Fruit fly (Drosophila melanogaster) whole organism, embryonic: ENCODE data around the gene CG17329.
A peak's percentile ranks its signal among the peaks of the same experiment; 100 is the strongest.

Experiments used
- Abd-B ChIP-seq: fragments of 200-800 bp; sonication (Bioruptor generic); optimal IDR thresholded peaks from 2 replicates; lab custom pipeline; 2018; ENCODE audit warnings: missing biosample characterization, mild to moderate bottlenecking, missing genetic modification characterization, moderate library complexity
- B-H2 ChIP-seq: fragments of 200-800 bp; sonication (Bioruptor generic); optimal IDR thresholded peaks from 2 replicates; lab custom pipeline; 2018; ENCODE audit warnings: missing biosample characterization, mild to moderate bottlenecking, missing genetic modification characterization
- BtbVII ChIP-seq: fragments of 200-800 bp; sonication (Bioruptor generic); optimal IDR thresholded peaks from 3 replicates; lab custom pipeline; 2017; ENCODE audit warnings: missing biosample characterization, mild to moderate bottlenecking, missing genetic modification characterization
- CG10267 ChIP-seq: fragments of 200-800 bp; sonication (Bioruptor generic); optimal IDR thresholded peaks from 2 replicates; lab custom pipeline; 2018; ENCODE audit warnings: missing biosample characterization, mild to moderate bottlenecking, missing genetic modification characterization, moderate library complexity
- CG13296 ChIP-seq: fragments of 200-800 bp; sonication (Bioruptor generic); optimal IDR thresholded peaks from 3 replicates; lab custom pipeline; 2018; ENCODE audit warnings: missing biosample characterization, mild to moderate bottlenecking, missing genetic modification characterization
- CG14667 ChIP-seq: fragments of 200-800 bp; sonication (Bioruptor generic); IDR thresholded peaks from 2 replicates; pipeline ENCODE4 v1.3.6; 2022; ENCODE audit warnings: missing biosample characterization, missing genetic modification characterization
- CG15011 ChIP-seq: fragments of 200-800 bp; sonication (Bioruptor generic); optimal IDR thresholded peaks from 3 replicates; lab custom pipeline; 2018; ENCODE audit warnings: missing biosample characterization, mild to moderate bottlenecking, missing genetic modification characterization
- CG15073 ChIP-seq: fragments of 200-800 bp; sonication (Bioruptor generic); optimal IDR thresholded peaks from 2 replicates; lab custom pipeline; 2016; ENCODE audit warnings: missing biosample characterization, missing genetic modification characterization
- CG15514 ChIP-seq: fragments of 200-800 bp; sonication (Bioruptor generic); optimal IDR thresholded peaks from 3 replicates; lab custom pipeline; 2017; ENCODE audit warnings: missing biosample characterization, missing genetic modification characterization, mild to moderate bottlenecking, moderate library complexity, missing genetic modification reagents
- CG17186 ChIP-seq: fragments of 200-800 bp; sonication (Bioruptor generic); optimal IDR thresholded peaks from 3 replicates; lab custom pipeline; 2017; ENCODE audit warnings: missing biosample characterization, missing genetic modification reagents, missing genetic modification characterization
- CG17328 ChIP-seq: fragments of 200-800 bp; sonication (Bioruptor generic); IDR thresholded peaks from 2 replicates; pipeline ENCODE4 v1.3.6; 2022; ENCODE audit warnings: missing biosample characterization, missing genetic modification characterization
- CG30020 ChIP-seq: fragments of 200-800 bp; optimal IDR thresholded peaks from 2 replicates; lab custom pipeline; 2019; ENCODE audit warnings: missing biosample characterization, mild to moderate bottlenecking, missing genetic modification characterization, moderate library complexity
- CG30403 ChIP-seq: fragments of 200-800 bp; sonication (Bioruptor generic); optimal IDR thresholded peaks from 3 replicates; lab custom pipeline; 2016; ENCODE audit warnings: missing biosample characterization, missing genetic modification characterization
- CG3163 ChIP-seq: fragments of 200-800 bp; sonication (Bioruptor generic); optimal IDR thresholded peaks from 3 replicates; lab custom pipeline; 2016; ENCODE audit warnings: missing biosample characterization, missing genetic modification characterization
- CG34224 ChIP-seq: fragments of 200-800 bp; sonication (Bioruptor generic); IDR thresholded peaks from 3 replicates; pipeline ENCODE4 v1.3.6; 2022; ENCODE audit warnings: missing biosample characterization, missing genetic modification characterization; ENCODE audit not compliant: partially characterized antibody
- CG3726 ChIP-seq: fragments of 200-800 bp; sonication (Bioruptor generic); IDR thresholded peaks from 3 replicates; pipeline ENCODE4, ENCODE4 v1.3.6; 2022; ENCODE audit warnings: missing biosample characterization, missing genetic modification characterization
- CG4820 ChIP-seq: fragments of 200-800 bp; sonication (Bioruptor generic); optimal IDR thresholded peaks from 3 replicates; lab custom pipeline; 2016; ENCODE audit warnings: missing biosample characterization, missing genetic modification characterization
- CG6654 ChIP-seq: fragments of 200-800 bp; sonication (Bioruptor generic); optimal IDR thresholded peaks from 2 replicates; lab custom pipeline; 2017; ENCODE audit warnings: missing biosample characterization, mild to moderate bottlenecking, missing genetic modification characterization
- CG6813 ChIP-seq: fragments of 200-800 bp; sonication (Bioruptor generic); optimal IDR thresholded peaks from 2 replicates; lab custom pipeline; 2017; ENCODE audit warnings: missing biosample characterization, missing genetic modification characterization, mild to moderate bottlenecking, moderate library complexity, missing genetic modification reagents
- CG8281 ChIP-seq: fragments of 200-800 bp; sonication (Bioruptor generic); optimal IDR thresholded peaks from 2 replicates; lab custom pipeline; 2018; ENCODE audit warnings: missing biosample characterization, mild to moderate bottlenecking, missing genetic modification characterization, moderate library complexity
- CG8478 ChIP-seq: fragments of >200 bp; optimal IDR thresholded peaks from 2 replicates; lab custom pipeline; 2018
- CG8765 ChIP-seq: fragments of 200-800 bp; sonication (Bioruptor generic); IDR thresholded peaks from 2 replicates; pipeline ENCODE4 v1.3.6; 2022; ENCODE audit warnings: missing biosample characterization, missing genetic modification characterization
- CG9797 ChIP-seq: fragments of 200-800 bp; sonication (Bioruptor generic); optimal IDR thresholded peaks from 3 replicates; lab custom pipeline; 2018; ENCODE audit warnings: missing biosample characterization, mild to moderate bottlenecking, missing genetic modification characterization
- E2f1 ChIP-seq: fragments of 200-800 bp; sonication (Bioruptor generic); IDR thresholded peaks from 2 replicates; pipeline ENCODE4 v1.3.6; 2022; ENCODE audit warnings: missing biosample characterization, missing genetic modification characterization
- E2f2 ChIP-seq: fragments of 200-800 bp; sonication (Bioruptor generic); IDR thresholded peaks from 2 replicates; pipeline ENCODE4 v1.3.6; 2022; ENCODE audit warnings: missing biosample characterization, missing genetic modification characterization
- Gsc ChIP-seq: fragments of 200-800 bp; sonication (Bioruptor generic); IDR thresholded peaks from 2 replicates; pipeline ENCODE4 v1.3.6; 2022; ENCODE audit warnings: missing biosample characterization, missing genetic modification characterization
- Max ChIP-seq: fragments of 200-800 bp; sonication (Bioruptor generic); optimal IDR thresholded peaks from 2 replicates; lab custom pipeline; 2016; ENCODE audit warnings: missing biosample characterization, mild to moderate bottlenecking, missing genetic modification characterization
- Nf-YC ChIP-seq: fragments of 200-800 bp; optimal IDR thresholded peaks from 3 replicates; lab custom pipeline; 2019; ENCODE audit warnings: missing biosample characterization, mild to moderate bottlenecking, missing genetic modification characterization, moderate library complexity
- Oli ChIP-seq: fragments of 200-800 bp; sonication (Bioruptor generic); optimal IDR thresholded peaks from 2 replicates; lab custom pipeline; 2018; ENCODE audit warnings: missing biosample characterization, mild to moderate bottlenecking, missing genetic modification characterization, moderate library complexity
- Six4 ChIP-seq: fragments of 200-800 bp; sonication (Bioruptor generic); optimal IDR thresholded peaks from 2 replicates; lab custom pipeline; 2016; ENCODE audit warnings: missing biosample characterization, missing genetic modification characterization
- Sox102F ChIP-seq: fragments of 200-800 bp; sonication (Bioruptor generic); optimal IDR thresholded peaks from 2 replicates; lab custom pipeline; 2018; ENCODE audit warnings: missing biosample characterization, mild to moderate bottlenecking, missing genetic modification characterization, moderate library complexity
- Stat92E ChIP-seq, 3 experiments: fragments of >200 bp in 2 of 3; fragments of 200-800 bp in 1 of 3; sonication (Bioruptor generic) in 1 of 3; optimal IDR thresholded peaks; 2 replicates each; lab custom pipeline; 2017 to 2019; ENCODE audit warnings: missing biosample characterization in 3 of 3, missing genetic modification characterization in 3 of 3, mild to moderate bottlenecking in 1 of 3, moderate library complexity in 1 of 3
- amos ChIP-seq: fragments of 200-800 bp; sonication (Bioruptor generic); IDR thresholded peaks from 2 replicates; pipeline ENCODE4 v1.3.6; 2022; ENCODE audit warnings: missing biosample characterization, missing genetic modification characterization; ENCODE audit not compliant: partially characterized antibody
- ap ChIP-seq: fragments of 200-800 bp; sonication (Bioruptor generic); IDR thresholded peaks from 2 replicates; pipeline ENCODE4 v1.3.6; 2022; ENCODE audit warnings: missing biosample characterization, missing genetic modification characterization
- ash1 ChIP-seq: fragments of 200-800 bp; sonication (Bioruptor generic); optimal IDR thresholded peaks from 2 replicates; lab custom pipeline; 2018; ENCODE audit warnings: missing biosample characterization, mild to moderate bottlenecking, missing genetic modification characterization
- btn ChIP-seq: fragments of 200-800 bp; sonication (Bioruptor generic); optimal IDR thresholded peaks from 2 replicates; lab custom pipeline; 2016; ENCODE audit warnings: missing biosample characterization, missing genetic modification characterization
- caup ChIP-seq: fragments of 200-800 bp; sonication (Bioruptor generic); optimal IDR thresholded peaks from 3 replicates; lab custom pipeline; 2017; ENCODE audit warnings: missing biosample characterization, mild to moderate bottlenecking, missing genetic modification characterization, moderate library complexity; ENCODE audit not compliant: severe bottlenecking
- chm ChIP-seq: fragments of 200-800 bp; sonication (Bioruptor generic); IDR thresholded peaks from 2 replicates; pipeline ENCODE4 v1.3.6; 2022; ENCODE audit warnings: missing biosample characterization, missing genetic modification characterization
- dpn ChIP-seq, 2 experiments: fragments of 200-800 bp; sonication (Bioruptor generic); optimal IDR thresholded peaks; 3 replicates each; lab custom pipeline; 2016; ENCODE audit warnings: missing biosample characterization in 2 of 2, missing genetic modification characterization in 2 of 2
- emc ChIP-seq: fragments of 200-800 bp; sonication (Bioruptor generic); optimal IDR thresholded peaks from 2 replicates; lab custom pipeline; 2016; ENCODE audit warnings: missing biosample characterization, missing genetic modification characterization
- peb ChIP-seq: fragments of 200-800 bp; sonication (Bioruptor generic); IDR thresholded peaks from 2 replicates; pipeline ENCODE4 v1.3.6; 2022; ENCODE audit warnings: missing biosample characterization, missing genetic modification characterization
- phol ChIP-seq: fragments of 200-800 bp; sonication (Bioruptor generic); optimal IDR thresholded peaks from 3 replicates; lab custom pipeline; 2018; ENCODE audit warnings: missing biosample characterization, mild to moderate bottlenecking, missing genetic modification characterization, moderate library complexity
- pum ChIP-seq: fragments of 200-800 bp; sonication (Bioruptor generic); optimal IDR thresholded peaks from 2 replicates; lab custom pipeline; 2016; ENCODE audit warnings: missing biosample characterization, missing genetic modification characterization
- seq ChIP-seq: fragments of 200-800 bp; sonication (Bioruptor generic); IDR thresholded peaks from 2 replicates; pipeline ENCODE4 v1.3.6; 2022; ENCODE audit warnings: missing biosample characterization, missing genetic modification characterization
- slp2 ChIP-seq: fragments of 200-800 bp; sonication (Bioruptor generic); optimal IDR thresholded peaks from 2 replicates; lab custom pipeline; 2016; ENCODE audit warnings: missing biosample characterization, missing genetic modification characterization
- sob ChIP-seq: fragments of 200-800 bp; sonication (Bioruptor generic); IDR thresholded peaks from 2 replicates; pipeline ENCODE4 v1.3.6; 2022; ENCODE audit warnings: missing biosample characterization, missing genetic modification characterization
- sqz ChIP-seq: fragments of 200-800 bp; sonication (Bioruptor generic); optimal IDR thresholded peaks from 3 replicates; lab custom pipeline; 2018; ENCODE audit warnings: missing biosample characterization, mild to moderate bottlenecking, missing genetic modification characterization
- sug ChIP-seq: fragments of 200-800 bp; optimal IDR thresholded peaks from 2 replicates; lab custom pipeline; 2019; ENCODE audit warnings: missing biosample characterization, mild to moderate bottlenecking, missing genetic modification characterization, moderate library complexity
- twi ChIP-seq: fragments of 200-800 bp; optimal IDR thresholded peaks from 2 replicates; lab custom pipeline; 2019; ENCODE audit warnings: missing biosample characterization, mild to moderate bottlenecking, missing genetic modification characterization, moderate library complexity
- unc-4 ChIP-seq: fragments of 200-800 bp; sonication (Bioruptor generic); IDR thresholded peaks from 2 replicates; pipeline ENCODE4 v1.3.6; 2022; ENCODE audit warnings: missing biosample characterization, missing genetic modification characterization; ENCODE audit not compliant: partially characterized antibody
- wdn ChIP-seq: fragments of 200-800 bp; sonication (Bioruptor generic); IDR thresholded peaks from 2 replicates; pipeline ENCODE4 v1.3.6; 2022; ENCODE audit warnings: missing biosample characterization, missing genetic modification characterization

The CG17329 gene

dm6 chr2L:16302773-16303279 lies 11.7 kb downstream of the CG17329 start, which contains the start of gene GMF (continued):
- no peak for TF ChIP-seq BtbVII (GFP tag; lab: Kevin White, UChicago)
- peak; percentile 21 for TF ChIP-seq CG4820
- peak; percentile 9 to 27 for TF ChIP-seq dpn (GFP tag; optimal IDR thresholded peaks at IDR 0.05; lab: Kevin White, UChicago)
- no peak for TF ChIP-seq peb (GFP tag; lab: Robert Waterston, UW)
- no peak for TF ChIP-seq CG15011 (GFP tag; lab: Kevin White, UChicago)
- no peak for TF ChIP-seq CG3726 (GFP tag; lab: Robert Waterston, UW)
- TF ChIP-seq CG6813 (GFP tag; lab: Kevin White, UChicago), result no peak
- peak; percentile 47 for TF ChIP-seq CG15514 (GFP tag; lab: Kevin White, UChicago)
- no peak for TF ChIP-seq CG8281 (tag; lab: Kevin White, UChicago)
- no peak for TF ChIP-seq CG17186 (GFP tag; lab: Kevin White, UChicago)
- no peak for TF ChIP-seq CG8478 (lab: Kevin White, UChicago)
- TF ChIP-seq Six4 (GFP tag; lab: Kevin White, UChicago), result peak; percentile 6
- no peak for TF ChIP-seq chm (GFP tag; lab: Robert Waterston, UW)
- TF ChIP-seq CG9797 (GFP tag; lab: Kevin White, UChicago), result peak; percentile 60
- no peak; the same call in 1 of the 2 replicates for TF ChIP-seq amos (GFP tag; lab: Robert Waterston, UW)
- peak; percentile 6 for TF ChIP-seq twi (tag; lab: Kevin White, UChicago)
- peak; percentile 22 for TF ChIP-seq CG13296
- no peak for TF ChIP-seq CG6654 (GFP tag; lab: Kevin White, UChicago)
- TF ChIP-seq slp2 (GFP tag; lab: Kevin White, UChicago), result no peak
- TF ChIP-seq unc-4, result peak; percentile 21; the same call in 1 of the 2 replicates
- peak; percentile 39 for TF ChIP-seq CG30020 (tag; lab: Kevin White, UChicago)
- TF ChIP-seq CG14667 (GFP tag; lab: Robert Waterston, UW), result no peak
- no peak for TF ChIP-seq E2f1 (GFP tag; lab: Robert Waterston, UW)
- peak; percentile 38; the same call in 1 of the 2 replicates for TF ChIP-seq E2f2 (GFP tag; lab: Robert Waterston, UW)
- no peak for TF ChIP-seq Gsc (GFP tag; lab: Robert Waterston, UW)
- no peak for TF ChIP-seq ash1 (GFP tag; lab: Kevin White, UChicago)
- TF ChIP-seq phol (tag; lab: Kevin White, UChicago), result peak; percentile 70
- no peak for TF ChIP-seq Abd-B (GFP tag; lab: Kevin White, UChicago)
- no peak for TF ChIP-seq CG3163
- TF ChIP-seq ap (GFP tag; lab: Robert Waterston, UW), result no peak
- peak; percentile 97 for TF ChIP-seq CG10267 (tag; lab: Kevin White, UChicago)
- TF ChIP-seq CG15073, result no peak
- TF ChIP-seq Max (GFP tag; lab: Kevin White, UChicago), result peak; percentile 46
- TF ChIP-seq emc, result no peak
- no peak for TF ChIP-seq Oli (tag; lab: Kevin White, UChicago)
- no peak for TF ChIP-seq btn (GFP tag; lab: Kevin White, UChicago)
- TF ChIP-seq seq (GFP tag; lab: Robert Waterston, UW), result no peak
- TF ChIP-seq CG8765 (GFP tag; lab: Robert Waterston, UW), result no peak
- TF ChIP-seq sqz (GFP tag; lab: Kevin White, UChicago), result no peak
- peak; percentile 52; the same call in 1 of the 2 replicates for TF ChIP-seq CG17328 (GFP tag; lab: Robert Waterston, UW)
- TF ChIP-seq caup (GFP tag; lab: Kevin White, UChicago), result no peak
- peak; percentile 62 for TF ChIP-seq B-H2 (GFP tag; lab: Kevin White, UChicago)
- no peak for TF ChIP-seq Sox102F (GFP tag; lab: Kevin White, UChicago)
- TF ChIP-seq pum (GFP tag; lab: Kevin White, UChicago), result no peak
- no peak for TF ChIP-seq wdn
- peak; percentile 49 for TF ChIP-seq CG30403 (GFP tag; lab: Kevin White, UChicago)
- TF ChIP-seq sob (GFP tag; lab: Robert Waterston, UW), result no peak
- peak; percentile 45 for TF ChIP-seq Nf-YC (tag; lab: Kevin White, UChicago)
- TF ChIP-seq Stat92E (GFP tag; optimal IDR thresholded peaks at IDR 0.05; lab: Kevin White, UChicago), result no peak
- peak; percentile 43 for TF ChIP-seq sug (tag; lab: Kevin White, UChicago)
- no peak for TF ChIP-seq CG34224 (GFP tag; lab: Robert Waterston, UW)
